Fruit fly (Drosophila melanogaster) whole organism, embryonic: Measurements from ENCODE around the gene CG17329.

ENCODE experiments used
- Abd-B ChIP-seq: fragments of 200-800 bp; sonication (Bioruptor generic); optimal IDR thresholded peaks from 2 replicates; lab custom pipeline; 2018; ENCODE audit warnings: missing biosample characterization, mild to moderate bottlenecking, missing genetic modification characterization, moderate library complexity
- Antp ChIP-seq: fragments of 200-800 bp; sonication (Bioruptor generic); optimal IDR thresholded peaks from 3 replicates; lab custom pipeline; 2016; ENCODE audit warnings: missing biosample characterization, missing genetic modification characterization
- CG10147 ChIP-seq: fragments of 200-800 bp; sonication (Bioruptor generic); optimal IDR thresholded peaks from 2 replicates; lab custom pipeline; 2019; ENCODE audit warnings: missing biosample characterization, mild to moderate bottlenecking, missing genetic modification characterization, moderate library complexity
- CG12391 ChIP-seq: fragments of 200-800 bp; sonication (Bioruptor generic); optimal IDR thresholded peaks from 3 replicates; lab custom pipeline; 2018; ENCODE audit warnings: missing biosample characterization, mild to moderate bottlenecking, missing genetic modification characterization, moderate library complexity
- CG13287 ChIP-seq: fragments of 200-800 bp; sonication (Bioruptor generic); IDR thresholded peaks from 2 replicates; pipeline ENCODE4 v1.3.6; 2022; ENCODE audit warnings: missing biosample characterization, missing genetic modification characterization; ENCODE audit not compliant: partially characterized antibody
- CG15479 ChIP-seq: fragments of 200-800 bp; sonication (Bioruptor generic); optimal IDR thresholded peaks from 3 replicates; lab custom pipeline; 2019; ENCODE audit warnings: missing biosample characterization, mild to moderate bottlenecking, missing genetic modification characterization, moderate library complexity
- CG17359 ChIP-seq: fragments of 200-800 bp; sonication (Bioruptor generic); optimal IDR thresholded peaks from 3 replicates; lab custom pipeline; 2018; ENCODE audit warnings: missing biosample characterization, mild to moderate bottlenecking, missing genetic modification characterization, moderate library complexity
- CG18599 ChIP-seq: fragments of 200-800 bp; sonication (Bioruptor generic); optimal IDR thresholded peaks from 3 replicates; lab custom pipeline; 2017; ENCODE audit warnings: missing biosample characterization, missing genetic modification characterization, mild to moderate bottlenecking, moderate library complexity, missing genetic modification reagents
- CG2875 ChIP-seq: fragments of 200-800 bp; sonication (Bioruptor generic); optimal IDR thresholded peaks from 2 replicates; lab custom pipeline; 2017; ENCODE audit warnings: missing biosample characterization, mild to moderate bottlenecking, missing genetic modification characterization, missing genetic modification reagents
- CG30020 ChIP-seq: fragments of 200-800 bp; optimal IDR thresholded peaks from 2 replicates; lab custom pipeline; 2019; ENCODE audit warnings: missing biosample characterization, mild to moderate bottlenecking, missing genetic modification characterization, moderate library complexity
- CG3065 ChIP-seq: fragments of 200-800 bp; sonication (Bioruptor generic); optimal IDR thresholded peaks from 2 replicates; lab custom pipeline; 2016; ENCODE audit warnings: missing biosample characterization, missing genetic modification characterization
- CG34422 ChIP-seq: fragments of 200-800 bp; sonication (Bioruptor generic); IDR thresholded peaks from 3 replicates; pipeline ENCODE4 v1.3.6; 2022; ENCODE audit warnings: missing biosample characterization, missing genetic modification characterization
- CG4360 ChIP-seq: fragments of 200-800 bp; sonication (Bioruptor generic); IDR thresholded peaks from 2 replicates; pipeline ENCODE4 v1.3.6; 2022; ENCODE audit warnings: missing biosample characterization, missing genetic modification characterization
- CG4404 ChIP-seq: fragments of 200-800 bp; sonication (Bioruptor generic); IDR thresholded peaks from 2 replicates; pipeline ENCODE4 v1.3.6; 2022; ENCODE audit warnings: missing biosample characterization, missing genetic modification characterization
- CG7786 ChIP-seq: fragments of 200-800 bp; sonication (Bioruptor generic); optimal IDR thresholded peaks from 2 replicates; lab custom pipeline; 2016; ENCODE audit warnings: missing biosample characterization, missing genetic modification characterization
- CG8944 ChIP-seq: fragments of 200-800 bp; sonication (Bioruptor generic); optimal IDR thresholded peaks from 3 replicates; lab custom pipeline; 2016; ENCODE audit warnings: missing biosample characterization, missing genetic modification characterization
- CG9876 ChIP-seq: fragments of 200-800 bp; sonication (Bioruptor generic); optimal IDR thresholded peaks from 2 replicates; lab custom pipeline; 2016; ENCODE audit warnings: missing biosample characterization, missing genetic modification characterization
- CG9932 ChIP-seq: fragments of 200-800 bp; sonication (Bioruptor generic); IDR thresholded peaks from 2 replicates; pipeline ENCODE4 v1.3.6; 2022; ENCODE audit warnings: missing biosample characterization, missing genetic modification characterization
- E2f2 ChIP-seq: fragments of 200-800 bp; sonication (Bioruptor generic); IDR thresholded peaks from 2 replicates; pipeline ENCODE4 v1.3.6; 2022; ENCODE audit warnings: missing biosample characterization, missing genetic modification characterization
- HLH4C ChIP-seq: fragments of 200-800 bp; sonication (Bioruptor generic); IDR thresholded peaks from 3 replicates; pipeline ENCODE4 v1.3.6; 2022; ENCODE audit warnings: missing biosample characterization, missing genetic modification characterization; ENCODE audit not compliant: partially characterized antibody
- Hey ChIP-seq: fragments of 200-800 bp; sonication (Bioruptor generic); optimal IDR thresholded peaks from 3 replicates; lab custom pipeline; 2018; ENCODE audit warnings: missing biosample characterization, mild to moderate bottlenecking, missing genetic modification characterization
- Hmx ChIP-seq: fragments of 200-800 bp; sonication (Bioruptor generic); optimal IDR thresholded peaks from 2 replicates; lab custom pipeline; 2016; ENCODE audit warnings: missing biosample characterization, missing genetic modification characterization
- Hsf ChIP-seq: fragments of 200-800 bp; sonication (Bioruptor generic); optimal IDR thresholded peaks from 3 replicates; lab custom pipeline; 2016; ENCODE audit warnings: missing biosample characterization, missing genetic modification characterization
- Jarid2 ChIP-seq: fragments of 200-800 bp; sonication (Bioruptor generic); optimal IDR thresholded peaks from 3 replicates; lab custom pipeline; 2017; ENCODE audit warnings: mild to moderate bottlenecking, missing biosample characterization, missing genetic modification reagents, missing genetic modification characterization
- Med ChIP-seq: fragments of 200-800 bp; sonication (Bioruptor generic); peaks from one replicate; lab custom pipeline; 2016; ENCODE audit warnings: missing biosample characterization, missing genetic modification characterization, mild to moderate bottlenecking, inconsistent platforms, moderate library complexity
- Poxn ChIP-seq: fragments of 200-800 bp; sonication (Bioruptor generic); IDR thresholded peaks from 2 replicates; pipeline ENCODE4 v1.3.6; 2022; ENCODE audit warnings: missing biosample characterization, missing genetic modification characterization
- cad ChIP-seq: fragments of >200 bp; optimal IDR thresholded peaks from 2 replicates; lab custom pipeline; 2017; ENCODE audit warnings: missing biosample characterization, missing genetic modification characterization
- ci ChIP-seq: fragments of 200-800 bp; sonication (Bioruptor generic); IDR thresholded peaks from 3 replicates; pipeline ENCODE4 v1.3.6; 2022; ENCODE audit warnings: missing biosample characterization, missing genetic modification characterization
- dm ChIP-seq: fragments of 200-800 bp; sonication (Bioruptor generic); optimal IDR thresholded peaks from 3 replicates; lab custom pipeline; 2016; ENCODE audit warnings: missing biosample characterization, missing genetic modification characterization
- esg ChIP-seq: fragments of 200-800 bp; sonication (Bioruptor generic); conservative IDR thresholded peaks from 2 replicates; pipeline ENCODE4 v1.3.6; 2022; ENCODE audit warnings: missing biosample characterization, missing genetic modification characterization
- eve ChIP-seq, 2 experiments: fragments of >200 bp; optimal IDR thresholded peaks; 2 replicates each; lab custom pipeline; 2017; ENCODE audit warnings: missing biosample characterization in 2 of 2, missing genetic modification characterization in 2 of 2
- exex ChIP-seq: fragments of 200-800 bp; sonication (Bioruptor generic); optimal IDR thresholded peaks from 4 replicates; lab custom pipeline; 2018; ENCODE audit warnings: missing biosample characterization, mild to moderate bottlenecking, missing genetic modification characterization, moderate library complexity
- fd64A ChIP-seq: fragments of 200-800 bp; sonication (Bioruptor generic); optimal IDR thresholded peaks from 3 replicates; lab custom pipeline; 2018; ENCODE audit warnings: missing biosample characterization, mild to moderate bottlenecking, missing genetic modification characterization
- fd96Cb ChIP-seq: fragments of 200-800 bp; sonication (Bioruptor generic); optimal IDR thresholded peaks from 2 replicates; lab custom pipeline; 2018; ENCODE audit warnings: missing biosample characterization, mild to moderate bottlenecking, missing genetic modification characterization, moderate library complexity
- gcm ChIP-seq: fragments of 200-800 bp; sonication (Bioruptor generic); optimal IDR thresholded peaks from 2 replicates; lab custom pipeline; 2019; ENCODE audit warnings: missing biosample characterization, mild to moderate bottlenecking, missing genetic modification characterization, moderate library complexity
- gro ChIP-seq: fragments of 200-800 bp; sonication (Bioruptor generic); optimal IDR thresholded peaks from 2 replicates; lab custom pipeline; 2016; ENCODE audit warnings: missing biosample characterization, missing genetic modification characterization
- insv ChIP-seq, 2 experiments: fragments of 200-800 bp; sonication (Bioruptor generic); optimal IDR thresholded peaks; 3 replicates each; lab custom pipeline; 2016 to 2018; ENCODE audit warnings: missing biosample characterization in 2 of 2, missing genetic modification characterization in 2 of 2
- lmd ChIP-seq: fragments of 200-800 bp; sonication (Bioruptor generic); IDR thresholded peaks from 2 replicates; pipeline ENCODE4 v1.3.6; 2022; ENCODE audit warnings: missing biosample characterization, missing genetic modification characterization
- lov ChIP-seq, 2 experiments: fragments of 200-800 bp in 1 of 2; fragments of >200 bp in 1 of 2; sonication (Bioruptor generic) in 1 of 2; IDR thresholded peaks in 1 of 2; optimal IDR thresholded peaks in 1 of 2; 2 replicates in 1 of 2; 3 replicates in 1 of 2; pipeline versions ENCODE4 v1.3.6 to Lab custom; 2017 to 2022; ENCODE audit warnings: missing biosample characterization in 1 of 2, missing genetic modification characterization in 1 of 2
- peb ChIP-seq: fragments of 200-800 bp; sonication (Bioruptor generic); IDR thresholded peaks from 2 replicates; pipeline ENCODE4 v1.3.6; 2022; ENCODE audit warnings: missing biosample characterization, missing genetic modification characterization
- pum ChIP-seq: fragments of 200-800 bp; sonication (Bioruptor generic); optimal IDR thresholded peaks from 2 replicates; lab custom pipeline; 2016; ENCODE audit warnings: missing biosample characterization, missing genetic modification characterization
- row ChIP-seq: fragments of 200-800 bp; sonication (Bioruptor generic); IDR thresholded peaks from 3 replicates; pipeline ENCODE4 v1.3.6; 2022; ENCODE audit warnings: missing biosample characterization, missing genetic modification characterization
- scrt ChIP-seq: fragments of 200-800 bp; sonication (Bioruptor generic); optimal IDR thresholded peaks from 2 replicates; lab custom pipeline; 2018; ENCODE audit warnings: missing biosample characterization, mild to moderate bottlenecking, missing genetic modification characterization, moderate library complexity
- sens ChIP-seq: fragments of 200-800 bp; sonication (Bioruptor generic); peaks from one replicate; lab custom pipeline; 2016; ENCODE audit warnings: missing biosample characterization, missing genetic modification characterization
- sisA ChIP-seq: fragments of 200-800 bp; sonication (Bioruptor generic); IDR thresholded peaks from 2 replicates; pipeline ENCODE4 v1.3.6; 2022; ENCODE audit warnings: missing biosample characterization, missing genetic modification characterization
- so ChIP-seq: fragments of 200-800 bp; sonication (Bioruptor generic); IDR thresholded peaks from 3 replicates; pipeline ENCODE4 v1.3.6; 2022; ENCODE audit warnings: missing biosample characterization, missing genetic modification characterization
- vnd ChIP-seq: fragments of 200-800 bp; sonication (Bioruptor generic); IDR thresholded peaks from 3 replicates; pipeline ENCODE4 v1.3.6; 2022; ENCODE audit warnings: missing biosample characterization, missing genetic modification characterization; ENCODE audit not compliant: partially characterized antibody
- yki ChIP-seq: fragments of >200 bp; optimal IDR thresholded peaks from 3 replicates; lab custom pipeline; 2018
- zfh2 ChIP-seq: fragments of 200-800 bp; sonication (Bioruptor generic); optimal IDR thresholded peaks from 2 replicates; lab custom pipeline; 2016; ENCODE audit warnings: missing biosample characterization, missing genetic modification characterization

CG17329 gene

DNA sequence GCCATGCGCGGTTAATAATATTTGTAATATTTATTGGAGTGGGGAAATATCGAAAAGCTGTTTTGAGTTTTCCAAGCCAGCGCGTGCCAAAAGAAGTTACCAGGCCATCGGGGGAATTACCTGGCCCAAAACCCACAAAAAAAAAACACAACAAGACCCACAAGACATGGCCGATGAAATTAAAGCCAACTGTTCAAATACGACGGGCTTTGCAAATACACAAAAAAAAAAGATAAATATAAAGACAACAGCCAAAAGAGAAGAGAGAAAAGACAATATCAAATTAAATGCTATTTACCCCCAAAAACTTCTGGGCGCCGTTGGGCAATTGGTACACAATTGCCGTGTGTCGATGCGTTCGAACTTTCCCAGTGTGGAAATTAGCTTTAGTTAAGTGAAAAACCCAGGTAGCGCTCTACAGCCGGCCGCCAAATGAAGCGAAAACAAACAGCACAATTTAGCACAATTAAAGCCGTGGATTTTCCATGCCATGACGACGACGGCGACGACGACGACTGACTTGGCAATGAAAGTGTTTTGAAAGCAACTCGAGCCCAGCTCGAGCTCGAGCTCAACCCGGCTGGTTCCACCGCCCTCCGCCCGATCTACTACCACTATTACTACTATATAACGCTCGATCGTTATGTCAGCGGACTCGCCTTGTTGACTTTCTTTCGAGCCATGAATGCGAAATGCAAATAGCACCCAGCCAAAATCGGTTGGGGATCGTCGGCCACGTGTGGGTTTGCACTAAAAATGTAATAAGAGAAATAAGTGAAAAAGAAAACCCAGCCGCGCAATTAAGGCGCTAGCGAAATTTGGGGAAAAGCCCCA, 26.9 kb downstream of the CG17329 start (continued):
- TF ChIP-seq CG10147 (GFP tag; lab: Kevin White, UChicago) (peak; percentile 41), esg (no peak), gcm (peak; percentile 8), pum (GFP tag; lab: Kevin White, UChicago) (no peak), Jarid2 (GFP tag; lab: Kevin White, UChicago) (peak; percentile 13), exex (tag; lab: Kevin White, UChicago) (no peak), sisA (GFP tag; lab: Robert Waterston, UW) (no peak), CG8944 (GFP tag; lab: Kevin White, UChicago) (no peak), Abd-B (GFP tag; lab: Kevin White, UChicago) (no peak), CG7786 (peak; percentile 0), CG9932 (GFP tag; lab: Robert Waterston, UW) (peak; percentile 46; the same call in 1 of the 2 replicates), eve (GFP tag; optimal IDR thresholded peaks at IDR 0.05; lab: Kevin White, UChicago) (peak in 1 of 2 experiments; percentile 34), scrt (peak; percentile 30), lmd (GFP tag; lab: Robert Waterston, UW) (no peak), CG12391 (tag; lab: Kevin White, UChicago) (peak; percentile 1), dm (no peak), gro (GFP tag; lab: Kevin White, UChicago) (peak; percentile 39), insv (GFP tag; optimal IDR thresholded peaks at IDR 0.05; lab: Kevin White, UChicago) (peak in 1 of 2 experiments; percentile 40), zfh2 (GFP tag; lab: Kevin White, UChicago) (no peak), cad (no peak), CG13287 (GFP tag; lab: Robert Waterston, UW) (no peak), vnd (no peak), peb (GFP tag; lab: Robert Waterston, UW) (no peak), CG18599 (peak; percentile 58), Hey (tag; lab: Kevin White, UChicago) (peak; percentile 0), Antp (GFP tag; lab: Kevin White, UChicago) (no peak), CG4360 (peak; percentile 21; the same call in 1 of the 2 replicates), sens (GFP tag; lab: Kevin White, UChicago) (peak; percentile 83), CG34422 (GFP tag; lab: Robert Waterston, UW) (no peak), lov (optimal IDR thresholded peaks at IDR 0.05; lab: Kevin White, UChicago) (no peak), lov (GFP tag; IDR thresholded peaks at IDR 0.05; lab: Robert Waterston, UW) (no peak; the same call in 2 of the 3 replicates), CG30020 (tag; lab: Kevin White, UChicago) (no peak), Med (GFP tag; lab: Kevin White, UChicago) (peak; percentile 85), CG2875 (GFP tag; lab: Kevin White, UChicago) (peak; percentile 58), fd96Cb (no peak), Hsf (GFP tag; lab: Kevin White, UChicago) (no peak), CG15479 (GFP tag; lab: Kevin White, UChicago) (no peak), Hmx (GFP tag; lab: Kevin White, UChicago) (no peak), HLH4C (GFP tag; lab: Robert Waterston, UW) (no peak), ci (GFP tag; lab: Robert Waterston, UW) (peak; percentile 70; the same call in 2 of the 3 replicates), CG17359 (peak; percentile 52), yki (lab: Kevin White, UChicago) (no peak), so (GFP tag; lab: Robert Waterston, UW) (peak; percentile 54; the same call in 2 of the 3 replicates), row (GFP tag; lab: Robert Waterston, UW) (no peak), CG3065 (GFP tag; lab: Kevin White, UChicago) (no peak), fd64A (GFP tag; lab: Kevin White, UChicago) (peak; percentile 39), E2f2 (GFP tag; lab: Robert Waterston, UW) (0 out of 2 replicates have a peak, but pooled peaks have one; percentile 19), Poxn (GFP tag; lab: Robert Waterston, UW) (no peak), CG4404 (GFP tag; lab: Robert Waterston, UW) (no peak), CG9876 (no peak)
